Worm (Caenorhabditis elegans): Measurements from ENCODE around the gene str-116.
A peak's percentile ranks its signal among the peaks of the same experiment; 100 is the strongest.

- TF ChIP-seq lin-39 (tag; optimal IDR thresholded peaks at IDR 0.05) (no peak), nhr-12 (tag; optimal IDR thresholded peaks at IDR 0.05) (no peak), efl-1 (optimal IDR thresholded peaks at IDR 0.05) (no peak), efl-1 (GFP tag; optimal IDR thresholded peaks at IDR 0.05 in 1 of 2) (peak in 1 of 2 experiments; percentile 9), unc-62 (GFP tag; optimal IDR thresholded peaks at IDR 0.05) (no peak), rnt-1 (tag; optimal IDR thresholded peaks at IDR 0.05) (no peak), nhr-76 (tag; optimal IDR thresholded peaks at IDR 0.05) (no peak), nhr-11 (tag; optimal IDR thresholded peaks at IDR 0.05) (no peak)
These were observed 14.4 kb upstream of the str-116 start, which contains the start of gene srsx-33 for ce11 chrV:11252429-11252828.
